Worm (Caenorhabditis elegans) whole organism, midembryonic: ENCODE data around the gene sri-45.
A peak's percentile ranks its signal among the peaks of the same experiment; 100 is the strongest.

Source experiments
- T22C8.4 ChIP-seq: fragments of 200-800 bp; sonication (Bioruptor generic); IDR thresholded peaks from 2 replicates; pipeline ENCODE4 v1.3.6; 2022; ENCODE audit warnings: missing genetic modification characterization, missing compliant biosample characterization
- cog-1 ChIP-seq: sonication (generic microtip); optimal IDR thresholded peaks from 2 replicates; lab custom pipeline; 2016; ENCODE audit warnings: missing genetic modification characterization, missing compliant biosample characterization
- flt-1 ChIP-seq: fragments of 200-800 bp; sonication (Bioruptor generic); IDR thresholded peaks from 2 replicates; pipeline ENCODE4 v1.3.6; 2022; ENCODE audit warnings: missing genetic modification characterization, missing compliant biosample characterization
- klf-2 ChIP-seq: fragments of 200-800 bp; sonication (Bioruptor generic); conservative IDR thresholded peaks from 2 replicates; pipeline ENCODE4 v1.3.6; 2022; ENCODE audit warnings: missing genetic modification reagents, missing genetic modification characterization, missing compliant biosample characterization
- med-1 ChIP-seq: sonication (generic microtip); optimal IDR thresholded peaks from 2 replicates; lab custom pipeline; 2017; ENCODE audit warnings: missing genetic modification characterization, mild to moderate bottlenecking, missing compliant biosample characterization, antibody characterized with exemption, missing genetic modification reagents; ENCODE audit not compliant: insufficient read depth
- ref-1 ChIP-seq: fragments of 200-800 bp; sonication (Bioruptor generic); conservative IDR thresholded peaks from 2 replicates; pipeline ENCODE4 v1.3.6; 2022; ENCODE audit warnings: missing genetic modification reagents, missing genetic modification characterization, missing compliant biosample characterization
- tab-1 ChIP-seq: fragments of 200-800 bp; sonication (Bioruptor generic); IDR thresholded peaks from 2 replicates; pipeline ENCODE4 v1.3.6; 2022; ENCODE audit warnings: missing genetic modification characterization, missing compliant biosample characterization
- ztf-23 ChIP-seq: fragments of 200-800 bp; sonication (Bioruptor generic); IDR thresholded peaks from 2 replicates; pipeline ENCODE4 v1.3.6; 2022; ENCODE audit warnings: missing genetic modification reagents, missing genetic modification characterization, missing compliant biosample characterization
- ztf-29 ChIP-seq: fragments of 200-800 bp; sonication (Bioruptor generic); IDR thresholded peaks from 2 replicates; pipeline ENCODE4 v1.3.6; 2022; ENCODE audit warnings: missing genetic modification reagents, missing genetic modification characterization, missing compliant biosample characterization

sri-45 gene

DNA sequence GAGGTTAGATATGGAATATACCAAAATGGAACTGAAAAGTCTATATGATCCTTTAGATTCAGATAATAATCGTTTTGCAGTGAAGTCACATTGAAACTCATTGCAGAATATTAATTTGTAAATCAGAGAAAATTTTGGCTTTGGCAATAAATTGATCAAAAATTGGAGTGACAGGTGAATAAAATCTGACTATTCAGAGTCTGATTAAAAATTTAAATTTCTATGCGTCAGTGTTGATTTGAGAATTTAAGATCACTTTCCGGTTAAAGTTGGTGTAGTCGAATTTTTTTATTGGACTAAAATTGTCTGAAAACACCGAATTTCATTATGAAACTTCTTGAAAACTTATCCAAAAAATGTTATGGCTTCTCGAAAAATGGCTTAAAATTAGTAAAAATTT lies at the start of gene sri-45:
Gene sri-45 (minus strand): TSS at position 101 of the 400 bp plus-strand sequence.
- no peak for TF ChIP-seq tab-1 (GFP tag; lab: Robert Waterston, UW)
- TF ChIP-seq ref-1 = no peak
- no peak for TF ChIP-seq med-1
- TF ChIP-seq T22C8.4 = no peak
- TF ChIP-seq cog-1 = no peak
- TF ChIP-seq klf-2 (GFP tag; lab: Robert Waterston, UW) = no peak
- TF ChIP-seq ztf-23 = no peak
- TF ChIP-seq ztf-29 (GFP tag; lab: Robert Waterston, UW) = no peak
- no peak for TF ChIP-seq flt-1 (GFP tag; lab: Robert Waterston, UW)

DNA sequence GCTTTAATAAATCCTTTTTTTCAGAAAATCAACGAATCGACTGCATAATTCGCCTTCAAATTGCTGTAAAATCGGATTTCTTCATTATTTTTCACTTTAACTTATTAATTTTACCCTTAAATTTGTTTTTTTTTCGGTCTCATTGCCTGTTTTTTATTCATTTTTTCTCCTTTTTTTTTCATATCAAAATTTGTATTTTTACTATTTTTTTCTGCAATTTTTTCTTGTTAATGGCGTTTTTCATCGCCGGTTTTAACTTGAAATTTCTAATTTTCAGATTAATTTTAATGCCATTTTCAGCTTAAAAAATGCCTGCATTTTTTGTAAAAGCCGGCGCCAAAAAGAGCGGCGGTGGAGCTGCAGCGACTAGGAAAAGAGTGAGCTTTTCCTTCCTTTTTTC lies 47.5 kb upstream of the sri-45 start, which contains the start of gene T02H6.1:
Gene T02H6.1 (plus strand): TSS at position 301 of the 400 bp plus-strand sequence.
- TF ChIP-seq med-1 = no peak
- no peak for TF ChIP-seq ref-1
- no peak for TF ChIP-seq ztf-29 (GFP tag; lab: Robert Waterston, UW)
- TF ChIP-seq T22C8.4 = no peak
- TF ChIP-seq cog-1 = no peak

DNA sequence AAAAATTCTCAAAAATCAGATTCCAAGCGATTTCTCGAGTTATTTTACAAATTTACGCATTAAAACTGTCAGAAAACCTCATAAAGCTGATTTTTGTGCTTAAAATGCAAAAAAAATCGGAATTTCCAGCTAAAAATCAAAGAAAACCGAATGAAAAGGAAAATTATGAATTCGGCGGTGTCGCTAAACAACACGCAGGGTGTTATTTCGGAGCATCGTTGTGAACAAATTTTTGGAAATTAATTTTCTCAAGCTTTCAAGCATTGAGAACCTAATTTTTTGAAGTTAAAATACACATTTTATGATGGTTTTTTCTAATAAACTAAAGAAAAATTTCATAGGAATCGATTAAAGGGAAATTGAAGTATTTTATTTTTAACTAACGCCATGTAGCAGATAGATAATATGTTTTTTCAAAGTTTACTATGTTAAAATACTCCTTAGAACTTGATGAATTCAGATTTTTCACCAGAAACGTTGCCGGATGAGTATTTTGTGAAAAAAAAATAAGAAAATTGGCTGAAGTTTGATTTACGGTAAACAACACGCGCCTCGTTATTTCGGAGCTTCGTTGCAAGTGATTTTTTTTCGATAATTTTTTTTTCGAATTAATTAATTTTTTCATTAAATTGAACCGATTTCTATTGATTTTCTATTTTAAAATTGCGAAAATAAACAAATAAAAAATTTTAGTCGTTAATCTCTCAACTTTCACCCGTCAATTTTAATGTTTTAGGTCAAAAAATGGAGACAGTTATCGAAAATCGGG lies 40.0 kb upstream of the sri-45 start, which contains the start of gene thoc-1:
Gene thoc-1 (plus strand): TSS at position 737 of the 769 bp plus-strand sequence.
- TF ChIP-seq ztf-29 (GFP tag; lab: Robert Waterston, UW) (no peak), klf-2 (GFP tag; lab: Robert Waterston, UW) (no peak), flt-1 (GFP tag; lab: Robert Waterston, UW) (no peak), T22C8.4 (no peak), med-1 (no peak), ref-1 (no peak), cog-1 (no peak), tab-1 (GFP tag; lab: Robert Waterston, UW) (no peak), ztf-23 (no peak)

DNA sequence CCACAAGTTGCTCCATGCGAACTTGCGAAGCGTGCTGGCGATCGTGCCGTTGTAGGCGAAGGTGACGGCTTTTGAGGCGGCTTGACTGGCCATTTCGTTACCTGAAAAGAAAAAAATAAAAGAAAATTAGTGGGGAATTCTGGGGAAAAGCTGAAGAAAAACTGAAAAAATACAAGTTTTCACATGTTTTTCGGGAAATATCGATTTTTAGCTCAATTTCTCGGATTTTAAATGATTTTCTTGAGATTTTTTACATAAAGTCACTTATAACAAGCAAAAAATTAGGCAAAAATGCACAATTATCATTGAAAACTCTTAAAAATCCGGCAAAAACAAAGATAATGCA lies 39.4 kb upstream of the sri-45 start, which contains the start of gene T02H6.11:
Gene T02H6.11 (minus strand): TSS at position 101 of the 346 bp plus-strand sequence.
- TF ChIP-seq med-1 (no peak), ztf-29 (GFP tag; lab: Robert Waterston, UW) (no peak), klf-2 (GFP tag; lab: Robert Waterston, UW) (no peak), T22C8.4 (no peak), flt-1 (GFP tag; lab: Robert Waterston, UW) (no peak), ref-1 (no peak), cog-1 (no peak), ztf-23 (no peak), tab-1 (GFP tag; lab: Robert Waterston, UW) (no peak)

DNA sequence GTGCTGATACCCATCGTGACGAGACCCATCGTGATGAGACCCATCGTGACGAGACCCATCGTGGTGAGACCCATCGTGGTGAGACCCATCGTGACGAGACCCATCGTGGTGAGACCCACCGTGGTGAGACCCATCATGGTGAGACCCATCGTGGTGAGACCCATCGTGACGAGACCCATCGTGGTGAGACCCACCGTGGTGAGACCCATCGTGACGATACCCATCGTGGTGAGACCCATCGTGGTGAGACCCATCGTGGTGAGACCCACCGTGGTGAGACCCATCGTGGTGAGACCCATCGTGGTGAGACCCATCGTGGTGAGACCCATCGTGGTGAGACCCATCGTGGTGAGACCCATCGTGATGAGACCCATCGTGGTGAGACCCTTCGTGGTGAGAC lies 36.9 kb upstream of the sri-45 start:
- TF ChIP-seq tab-1 (GFP tag; lab: Robert Waterston, UW) (0 out of 2 replicates have a peak, but pooled peaks have one; percentile 45), ztf-23 (peak; percentile 48; the same call in 1 of the 2 replicates)

DNA sequence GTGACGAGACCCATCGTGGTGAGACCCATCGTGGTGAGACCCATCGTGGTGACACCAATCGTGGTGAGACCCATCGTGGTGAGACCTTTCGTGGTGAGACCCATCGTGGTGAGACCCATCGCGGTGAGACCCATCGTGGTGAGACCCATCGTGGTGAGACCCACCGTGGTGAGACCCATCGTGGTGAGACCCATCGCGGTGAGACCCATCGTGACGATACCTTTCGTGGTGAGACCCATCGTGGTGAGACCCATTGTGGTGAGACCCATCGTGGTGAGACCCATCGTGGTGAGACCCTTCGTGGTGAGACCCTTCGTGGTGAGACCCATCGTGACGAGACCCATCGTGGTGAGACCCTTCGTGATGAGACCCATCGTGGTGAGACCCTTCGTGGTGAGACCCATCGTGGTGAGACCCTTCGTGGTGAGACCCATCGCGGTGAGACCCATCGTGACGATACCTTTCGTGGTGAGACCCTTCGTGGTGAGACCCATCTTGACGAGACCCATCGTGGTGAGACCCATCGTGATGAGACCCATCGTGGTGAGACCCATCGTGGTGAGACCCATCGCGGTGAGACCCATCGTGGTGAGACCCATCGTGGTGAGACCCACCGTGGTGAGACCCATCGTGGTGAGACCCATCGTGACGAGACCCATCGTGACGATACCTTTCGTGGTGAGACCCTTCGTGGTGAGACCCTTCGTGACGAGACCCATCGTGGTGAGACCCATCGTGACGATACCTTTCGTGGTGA lies 35.4 kb upstream of the sri-45 start:
- TF ChIP-seq tab-1 (GFP tag; lab: Robert Waterston, UW) (peak; percentile 81), ref-1 (peak; percentile 59), flt-1 (GFP tag; lab: Robert Waterston, UW) (peak; percentile 69), T22C8.4 (peak; percentile 75), ztf-29 (GFP tag; lab: Robert Waterston, UW) (peak; percentile 23; the same call in 1 of the 2 replicates), klf-2 (GFP tag; lab: Robert Waterston, UW) (peak; percentile 66)

DNA sequence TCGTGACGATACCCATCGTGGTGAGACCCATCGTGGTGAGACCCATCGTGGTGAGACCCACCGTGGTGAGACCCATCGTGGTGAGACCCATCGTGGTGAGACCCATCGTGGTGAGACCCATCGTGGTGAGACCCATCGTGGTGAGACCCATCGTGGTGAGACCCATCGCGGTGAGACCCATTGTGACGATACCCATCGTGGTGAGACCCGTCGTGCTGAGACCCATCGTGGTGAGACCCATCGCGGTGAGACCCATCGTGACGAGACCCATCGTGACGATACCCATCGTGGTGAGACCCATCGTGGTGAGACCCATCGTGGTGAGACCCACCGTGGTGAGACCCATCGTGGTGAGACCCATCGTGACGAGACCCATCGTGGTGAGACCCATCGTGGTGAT lies 33.5 kb upstream of the sri-45 start:
- TF ChIP-seq ztf-23 = peak; percentile 41; the same call in 1 of the 2 replicates
- TF ChIP-seq ref-1 = 0 out of 2 replicates have a peak, but pooled peaks have one; percentile 28
- peak; percentile 80 for TF ChIP-seq tab-1 (GFP tag; lab: Robert Waterston, UW)
- peak; percentile 34; the same call in 1 of the 2 replicates for TF ChIP-seq T22C8.4

DNA sequence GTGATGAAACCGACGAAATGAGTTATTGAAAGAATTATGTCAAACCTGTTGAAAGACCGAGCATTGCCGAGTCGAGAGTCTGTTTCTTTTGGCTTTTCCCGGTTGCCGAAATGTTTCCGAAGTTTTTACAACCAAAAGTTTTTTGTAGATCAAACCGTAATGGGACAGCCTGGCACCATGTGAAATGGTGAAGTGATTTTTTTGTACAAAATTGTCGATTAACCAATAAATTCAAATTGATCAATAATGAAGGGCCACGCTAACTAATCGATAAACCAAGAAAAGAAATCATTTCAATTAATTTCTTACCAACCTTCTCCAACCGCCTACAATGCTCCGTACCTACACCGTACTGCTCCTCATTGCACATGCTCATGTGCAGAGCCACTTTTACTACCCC lies 30.0 kb upstream of the sri-45 start, which contains the start of gene T02H6.3:
Gene T02H6.3 (plus strand): TSS at position 301 of the 400 bp plus-strand sequence.
- no peak for TF ChIP-seq flt-1 (GFP tag; lab: Robert Waterston, UW)
- TF ChIP-seq cog-1 = no peak
- TF ChIP-seq ref-1 = no peak
- TF ChIP-seq klf-2 (GFP tag; lab: Robert Waterston, UW) = no peak
- TF ChIP-seq ztf-23 = no peak
- no peak for TF ChIP-seq T22C8.4
- TF ChIP-seq tab-1 (GFP tag; lab: Robert Waterston, UW) = no peak
- TF ChIP-seq ztf-29 (GFP tag; lab: Robert Waterston, UW) = no peak

DNA sequence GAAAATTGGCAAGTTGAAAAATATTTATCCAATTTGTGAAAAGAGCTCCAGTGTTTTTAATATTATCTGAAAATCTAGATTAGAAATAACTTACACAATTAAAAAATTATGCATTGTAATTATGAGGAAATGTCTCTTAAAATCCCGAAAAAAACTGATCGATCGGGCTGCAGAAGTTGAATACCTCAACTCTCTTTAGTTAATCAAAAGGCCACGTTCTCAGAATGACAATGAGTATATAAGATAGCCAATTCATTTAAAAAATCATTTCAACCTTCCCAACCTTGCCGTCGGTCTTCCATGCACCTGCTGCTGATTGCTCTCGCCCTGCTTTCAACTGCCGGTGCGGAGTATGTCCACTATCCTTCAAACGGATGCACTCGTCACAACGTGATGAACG lies 28.2 kb upstream of the sri-45 start, which contains the start of gene T02H6.4:
Gene T02H6.4 (plus strand): TSS at position 301 of the 400 bp plus-strand sequence.
- no peak for TF ChIP-seq med-1
- no peak for TF ChIP-seq tab-1 (GFP tag; lab: Robert Waterston, UW)
- TF ChIP-seq ztf-29 (GFP tag; lab: Robert Waterston, UW) = no peak
- no peak for TF ChIP-seq flt-1 (GFP tag; lab: Robert Waterston, UW)
- TF ChIP-seq ztf-23 = no peak
- no peak for TF ChIP-seq cog-1
- TF ChIP-seq T22C8.4 = no peak
- TF ChIP-seq klf-2 (GFP tag; lab: Robert Waterston, UW) = no peak
- TF ChIP-seq ref-1 = no peak

DNA sequence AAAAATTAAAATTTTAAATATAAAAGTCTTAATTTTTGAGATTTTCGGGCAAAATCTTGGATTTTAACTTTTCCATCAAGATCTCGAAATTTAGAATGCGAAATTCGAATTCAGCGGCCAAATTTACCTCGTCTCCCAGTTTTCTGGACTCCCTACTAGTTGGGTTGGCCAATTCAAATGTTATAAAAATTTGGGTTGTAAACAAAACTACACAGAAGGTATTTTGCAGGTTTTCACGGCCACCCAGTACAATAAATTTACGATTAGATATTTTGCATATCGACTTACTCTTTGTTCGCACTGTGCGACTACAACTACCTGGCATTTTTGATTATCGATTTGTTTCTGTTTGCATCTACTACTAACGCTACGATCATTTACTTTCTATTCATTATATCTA lies 23.2 kb upstream of the sri-45 start, which contains the start of gene T02H6.5:
Gene T02H6.5 (plus strand): TSS at position 301 of the 400 bp plus-strand sequence.
- no peak for TF ChIP-seq T22C8.4
- TF ChIP-seq ztf-29 (GFP tag; lab: Robert Waterston, UW) = no peak
- TF ChIP-seq ref-1 = no peak
- TF ChIP-seq med-1 = no peak
- no peak for TF ChIP-seq tab-1 (GFP tag; lab: Robert Waterston, UW)
- TF ChIP-seq flt-1 (GFP tag; lab: Robert Waterston, UW) = no peak
- TF ChIP-seq ztf-23 = no peak
- TF ChIP-seq cog-1 = no peak
- TF ChIP-seq klf-2 (GFP tag; lab: Robert Waterston, UW) = no peak
